Worm (Caenorhabditis elegans) whole organism, L2 larva: ENCODE measurements around the gene acl-14.

Source experiments
- dmd-4 ChIP-seq: sonication (generic microtip); optimal IDR thresholded peaks from 2 replicates; lab custom pipeline; 2017; ENCODE audit warnings: missing biosample characterization, missing genetic modification characterization
- elt-1 ChIP-seq: fragments of 150-350 bp; optimal IDR thresholded peaks from 2 replicates; lab custom pipeline; 2014; ENCODE audit warnings: missing biosample characterization, missing genetic modification characterization
- nhr-25 ChIP-seq: fragments of 150-350 bp; sonication (generic microtip); optimal IDR thresholded peaks from 3 replicates; lab custom pipeline; 2014; ENCODE audit warnings: missing biosample characterization, missing genetic modification characterization
- nhr-77 ChIP-seq: fragments of 150-350 bp; optimal IDR thresholded peaks from 2 replicates; lab custom pipeline; 2014; ENCODE audit warnings: missing biosample characterization, missing genetic modification characterization
- snpc-4 ChIP-seq: fragments of 150-350 bp; optimal IDR thresholded peaks from 2 replicates; lab custom pipeline; 2014; ENCODE audit warnings: missing biosample characterization, missing genetic modification characterization

DNA sequence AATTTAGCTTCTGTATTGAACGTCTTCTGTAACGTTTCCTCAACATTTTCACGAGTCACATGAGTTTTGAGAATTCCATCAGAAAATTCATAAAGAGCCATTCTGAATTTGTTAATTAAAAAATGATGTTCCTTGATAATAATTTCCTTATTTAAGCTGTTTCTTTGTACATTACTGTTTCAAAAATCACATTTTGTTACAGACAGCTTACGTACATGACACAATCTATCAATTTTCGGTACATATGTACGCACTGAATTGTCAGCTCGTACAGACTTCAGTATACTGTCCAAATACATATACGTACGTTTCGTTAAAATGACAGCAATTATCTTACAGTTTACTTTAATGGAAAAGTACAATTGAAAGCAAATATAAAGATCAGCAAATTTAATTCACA is 43.0 kb upstream of the acl-14 start, which contains the start of gene E02C12.19:
- TF ChIP-seq nhr-25, result no peak
- no peak for TF ChIP-seq nhr-77 (tag; lab: Kevin White, UChicago)
- TF ChIP-seq snpc-4 (tag; lab: Kevin White, UChicago), result no peak
- TF ChIP-seq dmd-4 (tag; lab: Kevin White, UChicago), result no peak
- TF ChIP-seq elt-1, result no peak
